Worm (Caenorhabditis elegans) whole organism, L4 larva: ENCODE results near the gene spp-20.
A peak's percentile ranks its signal among the peaks of the same experiment; 100 is the strongest.

Experiments used
- F44E2.7 ChIP-seq: fragments of 200-800 bp; sonication (Bioruptor generic); IDR thresholded peaks from 2 replicates; pipeline ENCODE4 v2.1.2; 2022; ENCODE audit warnings: missing genetic modification characterization, missing compliant biosample characterization
- T20F7.1 ChIP-seq: fragments of 200-800 bp; sonication (Bioruptor generic); optimal IDR thresholded peaks from 2 replicates; lab custom pipeline; 2018; ENCODE audit warnings: mild to moderate bottlenecking, missing genetic modification characterization, missing compliant biosample characterization
- Y105C5A.15 ChIP-seq: fragments of 200-800 bp; sonication (Bioruptor generic); IDR thresholded peaks from 2 replicates; pipeline ENCODE4 v1.3.6; 2022; ENCODE audit warnings: missing genetic modification characterization, missing compliant biosample characterization
- Y5F2A.4 ChIP-seq: fragments of 200-800 bp; sonication (Bioruptor generic); optimal IDR thresholded peaks from 2 replicates; lab custom pipeline; 2018; ENCODE audit warnings: mild to moderate bottlenecking, missing genetic modification characterization, missing compliant biosample characterization
- Y75B8A.6 ChIP-seq: fragments of 200-800 bp; sonication (Bioruptor generic); IDR thresholded peaks from 2 replicates; pipeline ENCODE4 v1.3.6; 2022; ENCODE audit warnings: missing genetic modification reagents, missing genetic modification characterization, missing compliant biosample characterization
- ZK546.5 ChIP-seq, 2 experiments: sonication (generic microtip); optimal IDR thresholded peaks; 2 replicates each; lab custom pipeline; 2017; ENCODE audit warnings: missing biosample characterization in 2 of 2, missing genetic modification characterization in 2 of 2
- ama-1 ChIP-seq: fragments of 150-350 bp; optimal IDR thresholded peaks from 2 replicates; lab custom pipeline; 2014; ENCODE audit warnings: inconsistent platforms, mixed read lengths
- arid-1 ChIP-seq: fragments of 200-800 bp; sonication (Bioruptor generic); conservative IDR thresholded peaks from 2 replicates; pipeline ENCODE4 v1.3.6; 2022; ENCODE audit warnings: missing genetic modification reagents, missing genetic modification characterization, missing compliant biosample characterization
- daf-12 ChIP-seq: fragments of 150-350 bp; optimal IDR thresholded peaks from 2 replicates; lab custom pipeline; 2014; ENCODE audit warnings: missing biosample characterization, missing genetic modification reagents, missing genetic modification characterization
- daf-16 ChIP-seq, 3 experiments: sonication (generic microtip); optimal IDR thresholded peaks; 2 replicates each; lab custom pipeline; 2016 to 2017; ENCODE audit warnings: missing genetic modification characterization in 3 of 3, missing genetic modification reagents in 3 of 3, mild to moderate bottlenecking in 2 of 3, missing compliant biosample characterization in 2 of 3, missing biosample characterization in 1 of 3, moderate library complexity in 1 of 3
- duxl-1 ChIP-seq: sonication (generic microtip); optimal IDR thresholded peaks from 2 replicates; lab custom pipeline; 2016; ENCODE audit warnings: mild to moderate bottlenecking, missing genetic modification characterization, moderate library complexity, missing compliant biosample characterization; ENCODE audit not compliant: poor library complexity
- dve-1 ChIP-seq: sonication (generic microtip); optimal IDR thresholded peaks from 2 replicates; lab custom pipeline; 2017; ENCODE audit warnings: antibody characterized with exemption, mild to moderate bottlenecking, missing genetic modification characterization, missing compliant biosample characterization; ENCODE audit not compliant: insufficient read depth
- egl-27 ChIP-seq: sonication (generic microtip); optimal IDR thresholded peaks from 3 replicates; lab custom pipeline; 2017; ENCODE audit warnings: missing biosample characterization, missing genetic modification reagents, missing genetic modification characterization
- hlh-11 ChIP-seq: fragments of 200-800 bp; sonication (Bioruptor generic); optimal IDR thresholded peaks from 2 replicates; lab custom pipeline; 2018; ENCODE audit warnings: mild to moderate bottlenecking, missing genetic modification characterization, missing compliant biosample characterization
- hlh-30 ChIP-seq: sonication (generic microtip); optimal IDR thresholded peaks from 2 replicates; lab custom pipeline; 2017; ENCODE audit warnings: antibody characterized with exemption, mild to moderate bottlenecking, missing genetic modification characterization, missing compliant biosample characterization; ENCODE audit not compliant: insufficient read depth
- lin-38 ChIP-seq: fragments of 200-800 bp; sonication (Bioruptor generic); IDR thresholded peaks from 2 replicates; pipeline ENCODE4 v1.3.6; 2022; ENCODE audit warnings: missing genetic modification reagents, missing genetic modification characterization, missing compliant biosample characterization
- lir-3 ChIP-seq: sonication (generic microtip); optimal IDR thresholded peaks from 2 replicates; lab custom pipeline; 2016; ENCODE audit warnings: mild to moderate bottlenecking, missing genetic modification characterization, missing compliant biosample characterization
- madf-9 ChIP-seq: fragments of 200-800 bp; sonication (Bioruptor generic); conservative IDR thresholded peaks from 2 replicates; pipeline ENCODE4 v1.3.6; 2022; ENCODE audit warnings: missing genetic modification reagents, missing genetic modification characterization, missing compliant biosample characterization
- mdl-1 ChIP-seq, 2 experiments: fragments of 150-350 bp in 1 of 2; sonication (generic microtip) in 1 of 2; optimal IDR thresholded peaks; 2 replicates each; lab custom pipeline; 2014 to 2017; ENCODE audit warnings: missing biosample characterization in 2 of 2, missing genetic modification characterization in 2 of 2
- mes-2 ChIP-seq: sonication (generic microtip); optimal IDR thresholded peaks from 2 replicates; lab custom pipeline; 2016; ENCODE audit warnings: missing genotype, mild to moderate bottlenecking, missing genetic modification characterization, missing compliant biosample characterization; ENCODE audit not compliant: poor library complexity, severe bottlenecking
- mxl-2 ChIP-seq: fragments of 200-800 bp; sonication (Bioruptor generic); conservative IDR thresholded peaks from 2 replicates; pipeline ENCODE4 v1.3.6; 2022; ENCODE audit warnings: missing genetic modification reagents, missing genetic modification characterization, missing compliant biosample characterization
- nhr-111 ChIP-seq: fragments of 200-800 bp; sonication (Bioruptor generic); optimal IDR thresholded peaks from 2 replicates; lab custom pipeline; 2018; ENCODE audit warnings: mild to moderate bottlenecking, missing genetic modification characterization, missing compliant biosample characterization
- nhr-25 ChIP-seq: sonication (generic microtip); optimal IDR thresholded peaks from 2 replicates; lab custom pipeline; 2017; ENCODE audit warnings: missing genetic modification characterization, mild to moderate bottlenecking, missing compliant biosample characterization, antibody characterized with exemption, moderate library complexity, borderline replicate concordance; ENCODE audit not compliant: insufficient read depth
- nhr-42 ChIP-seq: fragments of 200-800 bp; sonication (Bioruptor generic); IDR thresholded peaks from 2 replicates; pipeline ENCODE4 v1.3.6; 2022; ENCODE audit warnings: missing genetic modification characterization, missing compliant biosample characterization
- nhr-48 ChIP-seq: sonication (generic microtip); optimal IDR thresholded peaks from 2 replicates; lab custom pipeline; 2016; ENCODE audit warnings: mild to moderate bottlenecking, missing genetic modification characterization, missing compliant biosample characterization
- nhr-6 ChIP-seq: fragments of 150-350 bp; optimal IDR thresholded peaks from 2 replicates; lab custom pipeline; 2014; ENCODE audit warnings: missing biosample characterization, missing genetic modification characterization
- nhr-76 ChIP-seq: fragments of 150-350 bp; optimal IDR thresholded peaks from 2 replicates; lab custom pipeline; 2014; ENCODE audit warnings: missing biosample characterization, missing genetic modification characterization
- php-3 ChIP-seq: fragments of 200-800 bp; sonication (Bioruptor generic); IDR thresholded peaks from 2 replicates; pipeline ENCODE4 v1.3.6; 2022; ENCODE audit warnings: missing genetic modification reagents, missing genetic modification characterization, missing compliant biosample characterization
- saeg-2 ChIP-seq: fragments of 200-800 bp; sonication (Bioruptor generic); IDR thresholded peaks from 2 replicates; pipeline ENCODE4 v1.3.6; 2022; ENCODE audit warnings: missing genetic modification reagents, missing genetic modification characterization, missing compliant biosample characterization
- snpc-1.2 ChIP-seq: fragments of 200-800 bp; sonication (Bioruptor generic); IDR thresholded peaks from 2 replicates; pipeline ENCODE4 v1.3.6; 2022; ENCODE audit warnings: missing genetic modification reagents, missing genetic modification characterization, missing compliant biosample characterization
- snpc-4 ChIP-seq: fragments of 150-350 bp; optimal IDR thresholded peaks from 2 replicates; lab custom pipeline; 2014; ENCODE audit warnings: missing biosample characterization, missing genetic modification characterization
- spr-1 ChIP-seq: sonication (generic microtip); optimal IDR thresholded peaks from 2 replicates; lab custom pipeline; 2016; ENCODE audit warnings: mild to moderate bottlenecking, missing genetic modification characterization, missing compliant biosample characterization
- tag-97 ChIP-seq: fragments of 200-800 bp; sonication (Bioruptor generic); IDR thresholded peaks from 2 replicates; pipeline ENCODE4 v1.3.6; 2022; ENCODE audit warnings: missing genetic modification characterization, missing compliant biosample characterization
- unc-130 ChIP-seq: sonication (generic microtip); optimal IDR thresholded peaks from 2 replicates; lab custom pipeline; 2016; ENCODE audit warnings: missing genetic modification reagents, missing genetic modification characterization, missing compliant biosample characterization
- unc-62 ChIP-seq, 3 experiments: fragments of 150-350 bp in 1 of 3; sonication (generic microtip); optimal IDR thresholded peaks in 2 of 3; peaks in 1 of 3; 1 replicate in 1 of 3; 2 replicates in 2 of 3; lab custom pipeline; 2014 to 2017; ENCODE audit warnings: missing biosample characterization in 3 of 3, missing genetic modification characterization in 3 of 3, missing genetic modification reagents in 3 of 3, missing genotype in 1 of 3
- vab-7 ChIP-seq: fragments of 200-800 bp; sonication (Bioruptor generic); IDR thresholded peaks from 2 replicates; pipeline ENCODE4 v1.3.6; 2022; ENCODE audit warnings: missing genetic modification reagents, missing genetic modification characterization, missing compliant biosample characterization
- zfp-2 ChIP-seq: sonication (generic microtip); optimal IDR thresholded peaks from 2 replicates; lab custom pipeline; 2016; ENCODE audit warnings: mild to moderate bottlenecking, missing genetic modification characterization, missing compliant biosample characterization
- zfp-3 ChIP-seq: fragments of 200-800 bp; sonication (Bioruptor generic); conservative IDR thresholded peaks from 2 replicates; pipeline ENCODE4 v1.3.6; 2022; ENCODE audit warnings: missing genetic modification reagents, missing genetic modification characterization, missing compliant biosample characterization
- ztf-11 ChIP-seq: fragments of 150-350 bp; optimal IDR thresholded peaks from 2 replicates; lab custom pipeline; 2014; ENCODE audit warnings: missing biosample characterization, missing genetic modification characterization

The spp-20 gene

ce11 chrV:6514887-6515324 lies 43.1 kb downstream of the spp-20 start, which contains the start of gene dpy-11 (continued):
- no peak for TF ChIP-seq unc-130 (GFP tag; lab: Kevin White, UChicago)
- 0 out of 2 replicates have a peak, but pooled peaks have one; percentile 8 for TF ChIP-seq php-3
- peak; percentile 71 for TF ChIP-seq duxl-1
- no peak for TF ChIP-seq F44E2.7
- peak; percentile 55 for TF ChIP-seq mes-2 (tag; lab: Kevin White, UChicago)
- TF ChIP-seq nhr-6 (tag; lab: Kevin White, UChicago) = peak; percentile 57
- TF ChIP-seq T20F7.1 (GFP tag; lab: Kevin White, UChicago) = peak; percentile 37
- TF ChIP-seq madf-9 = peak; percentile 59; the same call in 1 of the 2 replicates
- no peak for TF ChIP-seq Y5F2A.4
- TF ChIP-seq ztf-11 (tag; lab: Kevin White, UChicago) = no peak
- peak in 1 of 2 experiments; percentile 30 for TF ChIP-seq daf-16 (GFP tag; optimal IDR thresholded peaks at IDR 0.05; lab: Kevin White, UChicago)
- peak; percentile 21 for TF ChIP-seq daf-16 (tag; optimal IDR thresholded peaks at IDR 0.05; lab: Kevin White, UChicago)
- peak; percentile 79 for TF ChIP-seq hlh-11 (tag; lab: Kevin White, UChicago)
- peak; percentile 45; the same call in 1 of the 2 replicates for TF ChIP-seq snpc-1.2 (GFP tag; lab: Robert Waterston, UW)
- TF ChIP-seq lir-3 (tag; lab: Kevin White, UChicago) = no peak
- TF ChIP-seq ZK546.5 (tag; optimal IDR thresholded peaks at IDR 0.05; lab: Kevin White, UChicago) = no peak
- TF ChIP-seq mdl-1 (tag; optimal IDR thresholded peaks at IDR 0.05; lab: Kevin White, UChicago) = peak in 1 of 2 experiments; percentile 48
- TF ChIP-seq hlh-30 (tag; lab: Kevin White, UChicago) = no peak
- no peak for TF ChIP-seq snpc-4 (tag; lab: Kevin White, UChicago)
- TF ChIP-seq egl-27 = no peak
- no peak for TF ChIP-seq zfp-2 (tag; lab: Kevin White, UChicago)
- TF ChIP-seq daf-12 (tag; lab: Kevin White, UChicago) = no peak
- no peak for TF ChIP-seq arid-1 (GFP tag; lab: Robert Waterston, UW)
- peak; percentile 53 for TF ChIP-seq spr-1 (tag; lab: Kevin White, UChicago)
- TF ChIP-seq nhr-48 (tag; lab: Kevin White, UChicago) = peak; percentile 44
- TF ChIP-seq saeg-2 (GFP tag; lab: Robert Waterston, UW) = no peak
- TF ChIP-seq Y75B8A.6 (GFP tag; lab: Robert Waterston, UW) = peak; percentile 91
- peak; percentile 55 for TF ChIP-seq nhr-25 (tag; lab: Kevin White, UChicago)
- no peak for TF ChIP-seq vab-7 (GFP tag; lab: Robert Waterston, UW)
- TF ChIP-seq nhr-42 (GFP tag; lab: Robert Waterston, UW) = no peak
- no peak for TF ChIP-seq tag-97
- peak; percentile 93 for TF ChIP-seq zfp-3 (GFP tag; lab: Robert Waterston, UW)
- TF ChIP-seq nhr-76 (tag; lab: Kevin White, UChicago) = no peak
- TF ChIP-seq mxl-2 = 0 out of 2 replicates have a peak, but pooled peaks have one; percentile 7
- peak; percentile 98 for TF ChIP-seq ama-1
- TF ChIP-seq nhr-111 (GFP tag; lab: Kevin White, UChicago) = no peak
- 0 out of 2 replicates have a peak, but pooled peaks have one; percentile 46 for TF ChIP-seq Y105C5A.15 (GFP tag; lab: Robert Waterston, UW)
- peak; percentile 53 for TF ChIP-seq lin-38 (GFP tag; lab: Robert Waterston, UW)

- TF ChIP-seq dve-1 (tag; lab: Kevin White, UChicago) (no peak), spr-1 (tag; lab: Kevin White, UChicago) (no peak), unc-62 (GFP tag; optimal IDR thresholded peaks at IDR 0.05 in 1 of 2; lab: Kevin White, UChicago) (peak in 1 of 2 experiments; percentile 95), unc-62 (tag; optimal IDR thresholded peaks at IDR 0.05; lab: Kevin White, UChicago) (no peak)
These were observed 44.1 kb downstream of the spp-20 start for ce11 chrV:6513786-6514430.
